Fruit fly (Drosophila melanogaster) whole organism, adult: ENCODE results near the gene CG17746.

Experiments used
- CG11617 ChIP-seq: fragments of 200-800 bp; sonication (Bioruptor generic); optimal IDR thresholded peaks from 2 replicates; lab custom pipeline; 2017; ENCODE audit warnings: mild to moderate bottlenecking, missing biosample characterization, missing genetic modification reagents, missing genetic modification characterization
- CG12768 ChIP-seq: fragments of 200-800 bp; sonication (Bioruptor generic); optimal IDR thresholded peaks from 2 replicates; lab custom pipeline; 2017; ENCODE audit warnings: missing biosample characterization, missing genetic modification characterization, mild to moderate bottlenecking, moderate library complexity, missing genetic modification reagents
- CG14711 ChIP-seq: fragments of 200-800 bp; sonication (Bioruptor generic); optimal IDR thresholded peaks from 2 replicates; lab custom pipeline; 2018; ENCODE audit warnings: missing biosample characterization, mild to moderate bottlenecking, missing genetic modification characterization, moderate library complexity
- CG1620 ChIP-seq: fragments of 200-800 bp; sonication (Bioruptor generic); optimal IDR thresholded peaks from 2 replicates; lab custom pipeline; 2016; ENCODE audit warnings: missing biosample characterization, missing genetic modification characterization
- CG33017 ChIP-seq: fragments of 200-800 bp; sonication (Bioruptor generic); optimal IDR thresholded peaks from 2 replicates; lab custom pipeline; 2018; ENCODE audit warnings: missing biosample characterization, mild to moderate bottlenecking, missing genetic modification characterization, moderate library complexity
- CG5204 ChIP-seq: fragments of 200-800 bp; sonication (Bioruptor generic); optimal IDR thresholded peaks from 2 replicates; lab custom pipeline; 2016; ENCODE audit warnings: missing biosample characterization, missing genetic modification characterization
- CG7045 ChIP-seq: fragments of 200-800 bp; sonication (Bioruptor generic); optimal IDR thresholded peaks from 2 replicates; lab custom pipeline; 2017; ENCODE audit warnings: missing biosample characterization, mild to moderate bottlenecking, missing genetic modification characterization
- CG7101 ChIP-seq: fragments of 200-800 bp; sonication (Bioruptor generic); optimal IDR thresholded peaks from 2 replicates; lab custom pipeline; 2018; ENCODE audit warnings: missing biosample characterization, mild to moderate bottlenecking, missing genetic modification characterization, moderate library complexity
- Clk ChIP-seq: fragments of 200-800 bp; sonication (Bioruptor generic); optimal IDR thresholded peaks from 2 replicates; lab custom pipeline; 2017; ENCODE audit warnings: missing biosample characterization, missing genetic modification characterization
- Crg-1 ChIP-seq: fragments of 200-800 bp; sonication (Bioruptor generic); optimal IDR thresholded peaks from 2 replicates; lab custom pipeline; 2016; ENCODE audit warnings: missing biosample characterization, missing genetic modification characterization
- Hr96 ChIP-seq: fragments of 200-800 bp; sonication (Bioruptor generic); optimal IDR thresholded peaks from 2 replicates; lab custom pipeline; 2016; ENCODE audit warnings: missing biosample characterization, missing genetic modification characterization
- Mnt ChIP-seq: fragments of 200-800 bp; sonication (Bioruptor generic); optimal IDR thresholded peaks from 2 replicates; lab custom pipeline; 2016; ENCODE audit warnings: missing biosample characterization, mild to moderate bottlenecking, missing genetic modification characterization
- bab1 ChIP-seq: fragments of 200-800 bp; sonication (Bioruptor generic); optimal IDR thresholded peaks from 3 replicates; lab custom pipeline; 2019; ENCODE audit warnings: missing biosample characterization, mild to moderate bottlenecking, missing genetic modification characterization, moderate library complexity
- cic ChIP-seq: fragments of 200-800 bp; sonication (Bioruptor generic); optimal IDR thresholded peaks from 2 replicates; lab custom pipeline; 2017; ENCODE audit warnings: missing biosample characterization, mild to moderate bottlenecking, missing genetic modification characterization, moderate library complexity
- cnc ChIP-seq, 2 experiments: fragments of >200 bp; optimal IDR thresholded peaks; 2 replicates each; lab custom pipeline; 2017
- kay ChIP-seq: fragments of 200-800 bp; sonication (Bioruptor generic); peaks from one replicate; lab custom pipeline; 2016; ENCODE audit warnings: missing biosample characterization, missing genetic modification characterization, borderline replicate concordance
- ovo ChIP-seq: fragments of 200-800 bp; sonication (Bioruptor generic); optimal IDR thresholded peaks from 2 replicates; lab custom pipeline; 2016; ENCODE audit warnings: missing biosample characterization, missing genetic modification characterization
- pad ChIP-seq: fragments of 200-800 bp; sonication (Bioruptor generic); optimal IDR thresholded peaks from 3 replicates; lab custom pipeline; 2017; ENCODE audit warnings: missing biosample characterization, missing genetic modification characterization, mild to moderate bottlenecking, moderate library complexity, missing genetic modification reagents
- tj ChIP-seq: fragments of 200-800 bp; sonication (Bioruptor generic); optimal IDR thresholded peaks from 3 replicates; lab custom pipeline; 2017; ENCODE audit warnings: missing biosample characterization, mild to moderate bottlenecking, missing genetic modification characterization, moderate library complexity
- toe ChIP-seq: fragments of 200-800 bp; sonication (Bioruptor generic); optimal IDR thresholded peaks from 2 replicates; lab custom pipeline; 2016; ENCODE audit warnings: missing biosample characterization, missing genetic modification characterization

Gene CG17746

DNA sequence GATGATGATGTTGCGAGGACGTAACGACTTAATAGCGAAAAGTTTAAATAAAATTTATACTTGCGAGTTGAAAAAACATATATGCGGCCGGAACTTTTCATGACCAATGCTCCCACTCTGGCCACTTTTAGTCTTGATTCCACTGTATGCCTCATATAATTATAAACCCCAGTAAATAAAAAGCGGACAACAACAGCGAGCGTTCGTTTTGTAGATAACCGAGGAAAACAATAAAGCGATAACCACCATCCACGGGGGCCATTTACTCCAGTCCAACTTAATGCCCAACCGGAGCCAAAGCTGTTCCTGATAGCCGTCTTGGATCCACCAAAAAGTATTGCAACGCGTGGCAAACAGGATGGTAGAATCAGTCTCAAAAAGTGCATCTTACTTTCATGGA lies 3.1 kb downstream of the CG17746 start:
- TF ChIP-seq cic (GFP tag; lab: Kevin White, UChicago) (peak; percentile 59), CG12768 (GFP tag; lab: Kevin White, UChicago) (no peak), Crg-1 (GFP tag; lab: Kevin White, UChicago) (no peak), bab1 (GFP tag; lab: Kevin White, UChicago) (no peak), CG33017 (no peak), toe (GFP tag; lab: Kevin White, UChicago) (no peak), CG1620 (no peak), ovo (GFP tag; lab: Kevin White, UChicago) (no peak)

DNA sequence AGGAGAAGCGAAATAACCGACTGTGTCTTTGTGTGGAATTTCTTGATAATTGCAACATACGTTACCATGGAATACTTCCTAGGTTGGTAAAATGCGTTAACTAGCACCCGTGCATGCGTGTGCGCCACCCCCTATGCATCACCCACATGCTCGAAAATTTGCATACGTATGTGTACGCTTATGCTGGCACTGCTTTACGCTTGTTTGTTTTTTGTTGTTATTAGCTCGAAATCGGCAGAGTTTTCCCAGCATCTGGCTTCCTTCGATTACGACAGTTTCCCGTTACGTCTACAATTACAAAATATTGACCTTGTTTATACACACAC lies 13.0 kb downstream of the CG17746 start:
- TF ChIP-seq ovo (GFP tag; lab: Kevin White, UChicago) (no peak), CG33017 (no peak), tj (GFP tag; lab: Kevin White, UChicago) (peak; percentile 32)

DNA sequence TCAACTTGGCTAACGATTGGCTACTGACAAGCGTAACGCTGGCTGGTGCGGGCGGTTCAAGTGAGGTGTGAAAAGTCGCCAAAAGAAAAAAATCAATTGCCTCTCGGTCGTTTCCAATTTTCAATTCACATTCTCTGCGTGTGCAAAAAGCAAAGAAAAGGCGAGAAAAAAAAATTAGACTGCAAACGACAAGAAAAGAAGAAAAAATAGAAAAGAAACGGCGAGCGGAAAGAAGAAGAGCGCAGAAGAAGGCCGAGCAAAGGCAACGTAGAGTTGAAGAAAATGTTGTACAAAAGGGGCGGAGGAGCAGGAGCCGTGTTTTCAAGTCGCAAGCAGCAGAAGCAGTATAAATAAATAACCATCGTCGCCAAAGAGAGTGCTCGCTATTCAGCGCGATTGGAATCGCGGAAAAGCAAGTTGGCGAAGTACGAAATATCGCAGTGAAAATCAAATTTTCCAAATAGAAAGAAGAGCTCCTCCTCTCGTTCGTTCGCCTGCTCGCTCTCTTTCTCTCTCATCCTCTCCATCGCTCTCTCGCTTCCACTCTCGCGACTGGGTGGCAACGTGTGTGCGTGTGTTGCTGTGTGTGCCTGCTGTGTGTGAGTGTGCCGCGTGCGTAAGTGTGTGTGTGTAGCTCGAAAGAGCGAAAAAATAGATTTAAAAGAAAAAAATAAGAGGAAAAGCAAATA lies 13.5 kb downstream of the CG17746 start:
- peak; percentile 13 for TF ChIP-seq Crg-1 (GFP tag; lab: Kevin White, UChicago)
- TF ChIP-seq toe (GFP tag; lab: Kevin White, UChicago), result no peak
- peak; percentile 67 for TF ChIP-seq CG12768 (GFP tag; lab: Kevin White, UChicago)
- TF ChIP-seq bab1 (GFP tag; lab: Kevin White, UChicago), result no peak
- no peak for TF ChIP-seq CG1620
- TF ChIP-seq cic (GFP tag; lab: Kevin White, UChicago), result peak; percentile 72
- peak; percentile 32 for TF ChIP-seq CG7045 (GFP tag; lab: Kevin White, UChicago)
- no peak for TF ChIP-seq CG14711
- no peak for TF ChIP-seq ovo (GFP tag; lab: Kevin White, UChicago)
- TF ChIP-seq Hr96, result no peak
- no peak for TF ChIP-seq tj (GFP tag; lab: Kevin White, UChicago)
- TF ChIP-seq CG5204, result no peak
- no peak for TF ChIP-seq Clk (GFP tag; lab: Kevin White, UChicago)
- peak; percentile 44 for TF ChIP-seq CG33017
- peak; percentile 72 for TF ChIP-seq Mnt (GFP tag; lab: Kevin White, UChicago)
- TF ChIP-seq cnc (optimal IDR thresholded peaks at IDR 0.05; lab: Kevin White, UChicago), result no peak
- TF ChIP-seq pad (GFP tag; lab: Kevin White, UChicago), result peak; percentile 26
- peak; percentile 49 for TF ChIP-seq CG11617
- no peak for TF ChIP-seq kay (GFP tag; lab: Kevin White, UChicago)
- TF ChIP-seq CG7101, result peak; percentile 25

DNA sequence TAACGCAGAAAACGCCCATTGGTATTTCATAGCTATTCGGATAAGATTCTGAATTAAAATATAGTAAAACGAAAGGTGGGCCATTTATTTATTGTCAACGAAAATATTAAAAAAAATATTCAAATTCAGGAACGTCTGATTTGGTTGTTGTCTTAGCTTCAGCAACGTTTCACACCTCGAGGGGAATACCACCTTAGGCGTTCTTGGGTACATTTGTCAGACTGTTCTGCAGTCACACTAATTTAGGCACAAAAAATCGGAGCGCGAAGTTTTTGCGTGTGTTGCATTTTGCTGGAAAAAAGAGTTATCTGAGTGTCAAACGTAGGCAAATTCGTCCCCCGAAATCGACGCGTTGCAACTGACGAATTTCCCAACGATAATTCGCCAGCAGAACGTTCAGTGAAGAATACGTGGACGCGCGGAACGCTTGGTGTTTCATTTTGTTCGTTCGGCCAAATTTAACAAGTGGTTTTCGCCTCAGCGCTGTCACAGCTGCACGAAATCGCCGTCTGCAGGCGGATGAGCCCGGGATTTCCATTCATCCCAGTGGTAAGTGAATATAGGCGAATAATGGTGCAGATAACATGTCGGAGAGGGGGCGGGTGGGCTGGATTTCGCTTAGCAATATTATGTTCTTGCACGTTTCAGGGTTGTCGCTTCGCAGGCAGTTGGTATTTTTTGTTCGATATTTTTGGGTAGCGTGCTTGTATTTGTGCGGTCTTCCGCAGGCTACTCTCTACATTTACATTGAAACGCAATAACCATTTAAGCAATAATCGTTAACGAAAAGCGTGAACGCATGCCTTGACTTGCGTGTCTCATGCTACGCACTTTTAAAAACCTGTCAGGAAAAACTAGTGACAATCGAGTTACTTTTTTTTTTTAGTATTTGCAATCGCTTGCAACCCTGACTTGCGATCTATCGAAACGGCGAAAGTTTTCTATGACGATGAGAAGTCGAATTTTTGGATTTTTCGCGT lies 14.3 kb downstream of the CG17746 start, which contains the start of gene Larp4B:
Gene Larp4B, plus strand, starts transcription at position 99 of the 980 bp plus-strand sequence.
- TF ChIP-seq toe (GFP tag; lab: Kevin White, UChicago) (no peak), CG33017 (no peak), kay (GFP tag; lab: Kevin White, UChicago) (no peak), CG11617 (peak; percentile 10), Clk (GFP tag; lab: Kevin White, UChicago) (no peak), Crg-1 (GFP tag; lab: Kevin White, UChicago) (no peak), CG5204 (no peak), cic (GFP tag; lab: Kevin White, UChicago) (no peak), CG7045 (GFP tag; lab: Kevin White, UChicago) (peak; percentile 25), Hr96 (no peak), Mnt (GFP tag; lab: Kevin White, UChicago) (peak; percentile 26), cnc (optimal IDR thresholded peaks at IDR 0.05; lab: Kevin White, UChicago) (peak in 1 of 2 experiments; percentile 0), bab1 (GFP tag; lab: Kevin White, UChicago) (peak; percentile 39), pad (GFP tag; lab: Kevin White, UChicago) (peak; percentile 24), CG12768 (GFP tag; lab: Kevin White, UChicago) (no peak), CG1620 (peak; percentile 31), CG7101 (peak; percentile 1), tj (GFP tag; lab: Kevin White, UChicago) (peak; percentile 82), CG14711 (peak; percentile 95), ovo (GFP tag; lab: Kevin White, UChicago) (no peak)

DNA sequence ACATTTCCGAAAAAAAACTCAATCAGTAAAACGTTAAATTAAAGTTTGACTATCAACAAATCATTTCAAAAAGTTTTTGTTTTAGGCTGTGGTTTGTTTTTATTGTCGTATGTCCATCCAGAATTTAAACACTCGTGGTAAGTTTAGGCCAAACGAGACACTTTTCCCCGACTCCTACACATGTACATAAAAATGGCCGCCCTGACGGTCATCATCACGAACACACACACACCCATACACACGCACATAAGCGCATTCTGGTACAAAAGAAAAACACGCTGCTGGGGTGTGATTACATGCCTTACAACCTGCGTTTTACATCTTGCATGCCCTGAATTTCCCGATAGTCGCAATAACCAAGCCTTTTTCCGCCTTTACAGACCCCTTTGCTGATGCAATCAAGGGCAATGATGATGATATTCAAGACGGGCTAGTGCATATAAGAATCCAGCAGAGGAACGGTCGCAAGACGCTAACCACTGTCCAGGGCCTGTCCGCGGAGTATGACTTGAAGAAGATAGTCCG lies 15.9 kb downstream of the CG17746 start:
- TF ChIP-seq CG7045 (GFP tag; lab: Kevin White, UChicago), result no peak
- TF ChIP-seq CG11617, result no peak
- no peak for TF ChIP-seq CG5204
- no peak for TF ChIP-seq CG33017
- no peak for TF ChIP-seq Hr96
- no peak for TF ChIP-seq CG12768 (GFP tag; lab: Kevin White, UChicago)
- no peak for TF ChIP-seq tj (GFP tag; lab: Kevin White, UChicago)
- no peak for TF ChIP-seq Mnt (GFP tag; lab: Kevin White, UChicago)
- no peak for TF ChIP-seq CG1620
- no peak for TF ChIP-seq toe (GFP tag; lab: Kevin White, UChicago)
- no peak for TF ChIP-seq cic (GFP tag; lab: Kevin White, UChicago)
- no peak for TF ChIP-seq pad (GFP tag; lab: Kevin White, UChicago)
- no peak for TF ChIP-seq CG14711
- no peak for TF ChIP-seq CG7101
- no peak for TF ChIP-seq ovo (GFP tag; lab: Kevin White, UChicago)
- TF ChIP-seq kay (GFP tag; lab: Kevin White, UChicago), result no peak
- no peak for TF ChIP-seq bab1 (GFP tag; lab: Kevin White, UChicago)
- no peak for TF ChIP-seq Clk (GFP tag; lab: Kevin White, UChicago)
- TF ChIP-seq cnc (optimal IDR thresholded peaks at IDR 0.05; lab: Kevin White, UChicago), result no peak
